Worm (Caenorhabditis elegans): Measurements from ENCODE around the gene clec-232.
"Not testable (repeated sequence)": the region's sequence is repeated elsewhere in the genome, so short reads cannot be mapped to it uniquely, and the experiment has no call there.

Gene clec-232

DNA sequence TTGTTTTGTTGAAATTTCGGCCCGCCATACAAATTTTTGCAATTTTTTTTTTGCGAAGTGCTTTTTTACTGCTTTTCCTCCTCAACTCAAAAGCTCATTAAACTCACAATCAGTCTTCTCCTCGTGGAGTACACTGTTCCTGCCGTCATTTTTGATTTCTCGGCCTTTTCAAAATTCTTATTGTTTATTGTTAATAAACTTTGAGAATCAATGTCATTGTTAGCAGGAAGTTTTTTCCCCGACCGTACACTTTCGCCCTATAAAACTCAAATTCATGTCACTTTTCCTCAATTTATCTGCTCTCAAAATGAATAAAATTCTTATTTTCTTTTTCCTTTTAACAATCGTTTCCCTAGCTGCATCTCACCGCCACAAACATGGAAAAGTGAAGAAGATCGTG, at the start of gene clec-232:
clec-232 (plus strand) TSS at position 301 of the 400 bp plus-strand sequence.
- TF ChIP-seq zip-8 (tag; optimal IDR thresholded peaks at IDR 0.05) (no peak), ham-2 (GFP tag; optimal IDR thresholded peaks at IDR 0.05) (no peak), ztf-11 (tag; optimal IDR thresholded peaks at IDR 0.05) (no peak), mep-1 (tag; optimal IDR thresholded peaks at IDR 0.05) (no peak), ceh-39 (tag; optimal IDR thresholded peaks at IDR 0.05) (no peak), M03D4.4 (tag; optimal IDR thresholded peaks at IDR 0.05) (no peak), cnd-1 (tag; optimal IDR thresholded peaks at IDR 0.05) (no peak), flh-1 (GFP tag; optimal IDR thresholded peaks at IDR 0.05) (no peak), drap-1 (GFP tag; optimal IDR thresholded peaks at IDR 0.05) (no peak)

DNA sequence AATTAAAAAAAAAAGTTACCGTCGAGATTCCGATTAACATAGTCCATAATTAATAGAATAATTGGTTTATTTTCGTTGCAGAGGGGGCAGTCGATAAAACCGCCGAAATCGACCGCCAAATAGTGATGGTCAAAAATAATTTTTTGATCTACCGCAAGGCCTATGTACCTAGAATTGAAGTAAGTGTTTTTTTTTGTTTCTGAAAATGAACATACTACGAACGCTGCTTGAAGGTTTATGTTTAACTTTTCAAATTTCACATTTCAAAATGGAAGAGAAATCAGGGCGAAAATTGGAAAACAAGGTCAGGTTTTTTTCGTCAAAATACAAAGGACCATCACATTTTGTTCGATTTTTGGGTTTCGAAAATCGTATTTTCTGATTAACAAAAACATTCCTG, 47.6 kb upstream of the clec-232 start, which contains the start of gene pzf-1:
pzf-1 (minus strand) TSS at position 101 of the 400 bp plus-strand sequence.
- TF ChIP-seq ceh-39 (tag; optimal IDR thresholded peaks at IDR 0.05) (no peak), mab-5 (tag; optimal IDR thresholded peaks at IDR 0.05) (no peak), nhr-237 (tag; optimal IDR thresholded peaks at IDR 0.05) (no peak), unc-120 (tag; optimal IDR thresholded peaks at IDR 0.05; ENCODE audit: poor library complexity, severe bottlenecking) (no peak), lsy-2 (tag; optimal IDR thresholded peaks at IDR 0.05) (no peak)

DNA sequence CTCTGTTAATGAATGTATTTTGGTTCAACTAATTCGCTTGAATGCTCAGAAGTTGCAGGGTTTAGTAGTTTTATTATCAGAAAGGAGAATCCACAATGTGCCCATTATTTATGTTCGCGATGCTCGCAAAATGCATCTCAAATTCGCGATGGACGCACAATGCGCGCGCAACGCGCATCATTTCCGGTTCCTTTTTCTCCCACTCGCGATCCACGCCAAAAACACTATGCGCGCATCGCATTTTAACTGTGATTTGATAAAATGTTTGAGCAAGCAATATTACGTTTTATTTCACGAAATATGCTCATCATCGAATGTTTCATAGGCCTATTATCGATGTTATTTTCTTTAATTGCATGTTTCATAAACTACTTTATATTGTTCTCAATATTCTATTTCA, 46.1 kb upstream of the clec-232 start, which contains the start of gene srbc-77:
srbc-77 (plus strand) TSS at position 301 of the 400 bp plus-strand sequence.
- not testable (repeated sequence) for TF ChIP-seq ceh-39, lsy-2, nhr-2 (tag; optimal IDR thresholded peaks at IDR 0.05)

DNA sequence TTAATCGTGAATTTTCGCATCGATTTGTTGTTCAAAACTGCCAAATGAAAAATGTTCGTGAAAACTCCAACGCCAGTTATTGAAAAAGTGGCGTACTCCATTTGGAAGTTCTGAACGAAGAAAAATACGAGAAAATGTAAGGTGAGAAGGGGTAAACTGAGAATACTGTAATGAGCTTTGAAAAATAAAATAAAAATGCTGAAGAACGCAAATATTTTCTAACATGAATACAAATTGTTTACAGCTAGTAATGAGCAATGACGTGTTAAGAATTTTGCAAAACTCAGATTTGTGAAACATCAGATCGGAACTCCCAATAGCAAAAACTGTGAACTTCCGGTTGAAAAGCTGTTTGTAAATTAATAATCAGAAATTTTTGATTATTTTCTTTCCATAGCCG, 43.6 kb upstream of the clec-232 start, which contains the start of gene srw-26:
srw-26 (minus strand) TSS at position 101 of the 400 bp plus-strand sequence.
- TF ChIP-seq lin-13 (tag; optimal IDR thresholded peaks at IDR 0.05), result no peak
- TF ChIP-seq nhr-2 (tag; optimal IDR thresholded peaks at IDR 0.05), result no peak
- TF ChIP-seq mab-5 (tag; optimal IDR thresholded peaks at IDR 0.05), result no peak
- no peak for TF ChIP-seq elt-3 (tag; optimal IDR thresholded peaks at IDR 0.05)

DNA sequence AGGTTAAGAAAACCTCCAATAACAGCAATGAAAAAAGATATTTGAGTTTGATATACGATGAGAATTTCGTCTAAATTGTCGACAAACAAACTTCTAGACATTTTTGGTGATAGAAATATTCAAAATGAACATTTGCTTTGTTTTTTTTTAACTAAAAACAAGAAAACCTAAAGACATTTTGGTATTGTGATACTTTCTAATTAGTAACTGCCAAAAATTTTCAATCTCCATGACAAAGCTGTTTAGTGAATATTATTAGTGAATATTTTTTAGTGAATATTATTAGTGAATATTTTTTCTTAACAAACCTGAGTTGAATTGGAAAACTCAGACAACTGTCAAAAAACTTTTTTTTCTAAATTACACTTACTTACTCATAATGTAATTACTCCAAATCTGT, 35.7 kb upstream of the clec-232 start, which contains the start of gene srw-55:
srw-55 (minus strand) TSS at position 101 of the 400 bp plus-strand sequence.
- TF ChIP-seq lsy-2 (tag; optimal IDR thresholded peaks at IDR 0.05), result no peak
- TF ChIP-seq lin-13 (tag; optimal IDR thresholded peaks at IDR 0.05), result no peak
- TF ChIP-seq lin-32 (GFP tag; optimal IDR thresholded peaks at IDR 0.05), result no peak
- no peak for TF ChIP-seq unc-39 (tag; optimal IDR thresholded peaks at IDR 0.05)
- TF ChIP-seq sem-2 (GFP tag; optimal IDR thresholded peaks at IDR 0.05), result no peak
- TF ChIP-seq sptf-1 (tag; optimal IDR thresholded peaks at IDR 0.05), result no peak
- no peak for TF ChIP-seq snpc-4 (tag; optimal IDR thresholded peaks at IDR 0.05)
- no peak for TF ChIP-seq unc-120 (tag; optimal IDR thresholded peaks at IDR 0.05; ENCODE audit: poor library complexity, severe bottlenecking)
- TF ChIP-seq cnd-1 (tag; optimal IDR thresholded peaks at IDR 0.05), result no peak
- no peak for TF ChIP-seq M03D4.4 (tag; optimal IDR thresholded peaks at IDR 0.05)
- no peak for TF ChIP-seq nhr-2 (tag; optimal IDR thresholded peaks at IDR 0.05)
- TF ChIP-seq hlh-1 (tag; optimal IDR thresholded peaks at IDR 0.05), result no peak
- no peak for TF ChIP-seq drap-1 (GFP tag; optimal IDR thresholded peaks at IDR 0.05)

DNA sequence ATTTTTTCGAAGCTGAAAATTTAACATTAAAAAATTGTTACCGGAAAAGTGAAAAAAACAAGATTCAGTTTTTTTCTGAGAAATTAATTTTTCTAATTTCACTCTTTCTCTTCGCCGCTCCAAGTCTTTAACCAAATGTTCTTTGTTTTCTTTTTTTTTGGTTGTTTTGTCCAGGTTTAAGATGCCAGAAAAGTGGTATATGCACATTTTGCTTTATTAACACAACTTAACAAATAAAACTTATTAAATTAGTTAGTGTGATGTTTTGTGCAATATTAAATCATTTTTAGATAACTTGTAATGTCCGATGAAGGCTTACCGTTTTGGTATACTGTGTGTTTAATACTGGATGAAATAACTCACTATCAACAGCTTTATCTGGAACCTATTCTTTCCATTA, 32.8 kb upstream of the clec-232 start, which contains the start of gene srw-53:
srw-53 (plus strand) TSS at position 301 of the 400 bp plus-strand sequence.
- TF ChIP-seq mls-2 (tag; optimal IDR thresholded peaks at IDR 0.05) (no peak), elt-1 (tag; optimal IDR thresholded peaks at IDR 0.05; ENCODE audit: borderline replicate concordance, insufficient read depth) (no peak), elt-3 (tag; optimal IDR thresholded peaks at IDR 0.05) (no peak), nhr-237 (tag; optimal IDR thresholded peaks at IDR 0.05) (no peak), cnd-1 (tag; optimal IDR thresholded peaks at IDR 0.05) (no peak), ztf-11 (tag; optimal IDR thresholded peaks at IDR 0.05) (no peak), ham-2 (GFP tag; optimal IDR thresholded peaks at IDR 0.05) (no peak)

DNA sequence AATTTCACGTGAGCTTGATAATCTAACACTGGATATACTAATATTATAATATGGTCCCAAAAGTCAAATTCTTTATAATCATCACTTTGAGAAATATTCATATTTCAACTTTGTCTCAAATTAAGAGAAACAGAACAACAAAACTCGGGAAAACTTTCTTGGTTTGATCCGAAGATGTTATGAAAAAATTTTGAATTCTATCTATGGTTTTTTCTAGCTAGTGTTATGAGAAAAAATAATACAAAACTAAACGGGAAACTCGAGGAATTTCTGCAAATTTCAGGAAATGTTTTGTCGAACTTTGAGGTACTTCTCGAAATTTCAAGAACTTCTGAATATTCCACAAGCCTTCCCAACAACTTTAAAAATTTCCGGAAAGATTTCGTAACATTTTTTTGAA, 25.0 kb upstream of the clec-232 start, which contains the start of gene srw-59:
srw-59 (minus strand) TSS at position 101 of the 400 bp plus-strand sequence.
- TF ChIP-seq nhr-237 (tag; optimal IDR thresholded peaks at IDR 0.05), result no peak

DNA sequence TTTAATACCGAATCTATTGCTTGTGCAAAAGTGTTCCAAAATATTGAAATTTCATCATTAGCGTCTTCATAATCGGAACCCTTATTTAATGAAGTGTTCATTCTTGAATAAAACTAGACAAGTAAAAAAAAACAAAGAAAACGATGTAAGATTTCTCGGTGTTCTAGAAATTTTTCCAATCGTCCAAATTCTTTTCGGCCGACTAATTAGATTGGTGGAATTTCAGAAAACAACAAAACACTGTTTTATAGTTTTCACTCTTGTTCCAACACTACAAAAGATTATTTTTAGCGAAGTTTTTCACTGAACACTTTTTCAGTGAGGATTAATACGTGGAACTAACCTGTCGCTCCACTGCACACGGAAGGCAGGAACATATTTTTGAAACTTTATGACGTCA, 23.2 kb upstream of the clec-232 start, which contains the start of gene srw-56:
srw-56 (minus strand) TSS at position 101 of the 400 bp plus-strand sequence.
- TF ChIP-seq pha-4 (tag; optimal IDR thresholded peaks at IDR 0.05) (no peak), lin-13 (tag; optimal IDR thresholded peaks at IDR 0.05) (no peak), elt-1 (tag; optimal IDR thresholded peaks at IDR 0.05; ENCODE audit: borderline replicate concordance, insufficient read depth) (no peak), unc-120 (tag; optimal IDR thresholded peaks at IDR 0.05; ENCODE audit: poor library complexity, severe bottlenecking) (no peak), lin-32 (GFP tag; optimal IDR thresholded peaks at IDR 0.05) (no peak), bed-3 (GFP tag; optimal IDR thresholded peaks at IDR 0.05) (no peak), nhr-76 (tag; optimal IDR thresholded peaks at IDR 0.05) (no peak), blmp-1 (tag; optimal IDR thresholded peaks at IDR 0.05) (no peak), elt-3 (tag; optimal IDR thresholded peaks at IDR 0.05) (no peak), mls-2 (tag; optimal IDR thresholded peaks at IDR 0.05) (no peak), ham-2 (GFP tag; optimal IDR thresholded peaks at IDR 0.05) (no peak), nhr-2 (tag; optimal IDR thresholded peaks at IDR 0.05) (no peak), sptf-1 (tag; optimal IDR thresholded peaks at IDR 0.05) (no peak), ceh-43 (GFP tag; optimal IDR thresholded peaks at IDR 0.05) (no peak), ces-1 (GFP tag; optimal IDR thresholded peaks at IDR 0.05) (no peak), mab-5 (tag; optimal IDR thresholded peaks at IDR 0.05) (no peak)
